Fruit fly (Drosophila melanogaster) whole organism, embryonic: Measurements from ENCODE around the gene Cypl.
A peak's percentile ranks its signal among the peaks of the same experiment; 100 is the strongest.

ENCODE experiments used
- BEAF-32 ChIP-seq: fragments of 200-800 bp; sonication (Bioruptor generic); optimal IDR thresholded peaks from 3 replicates; lab custom pipeline; 2017; ENCODE audit warnings: missing biosample characterization, missing genetic modification characterization, mild to moderate bottlenecking, moderate library complexity, missing genetic modification reagents
- CG11723 ChIP-seq: fragments of 200-800 bp; sonication (Bioruptor generic); optimal IDR thresholded peaks from 2 replicates; lab custom pipeline; 2017; ENCODE audit warnings: missing biosample characterization, mild to moderate bottlenecking, missing genetic modification characterization
- CG12219 ChIP-seq: fragments of 200-800 bp; sonication (Bioruptor generic); optimal IDR thresholded peaks from 3 replicates; lab custom pipeline; 2018; ENCODE audit warnings: missing biosample characterization, mild to moderate bottlenecking, missing genetic modification characterization
- CG12942 ChIP-seq: fragments of 200-800 bp; sonication (Bioruptor generic); optimal IDR thresholded peaks from 3 replicates; lab custom pipeline; 2016; ENCODE audit warnings: missing biosample characterization, missing genetic modification characterization
- CG15601 ChIP-seq: fragments of 200-800 bp; sonication (Bioruptor generic); optimal IDR thresholded peaks from 3 replicates; lab custom pipeline; 2019; ENCODE audit warnings: missing biosample characterization, mild to moderate bottlenecking, missing genetic modification characterization, moderate library complexity
- CG15696 ChIP-seq: fragments of 200-800 bp; sonication (Bioruptor generic); optimal IDR thresholded peaks from 2 replicates; lab custom pipeline; 2019; ENCODE audit warnings: missing biosample characterization, mild to moderate bottlenecking, missing genetic modification characterization, moderate library complexity
- CG17385 ChIP-seq: fragments of 200-800 bp; sonication (Bioruptor generic); optimal IDR thresholded peaks from 3 replicates; lab custom pipeline; 2018; ENCODE audit warnings: missing biosample characterization, mild to moderate bottlenecking, missing genetic modification characterization
- CG2889 ChIP-seq: fragments of 200-800 bp; sonication (Bioruptor generic); IDR thresholded peaks from 3 replicates; pipeline ENCODE4 v1.3.6; 2022; ENCODE audit warnings: missing biosample characterization, missing genetic modification characterization
- CG30431 ChIP-seq: fragments of 200-800 bp; sonication (Bioruptor generic); optimal IDR thresholded peaks from 2 replicates; lab custom pipeline; 2017; ENCODE audit warnings: missing biosample characterization, missing genetic modification characterization
- CG33557 ChIP-seq: fragments of 200-800 bp; sonication (Bioruptor generic); optimal IDR thresholded peaks from 2 replicates; lab custom pipeline; 2019; ENCODE audit warnings: missing biosample characterization, mild to moderate bottlenecking, missing genetic modification characterization, moderate library complexity
- CG34224 ChIP-seq: fragments of 200-800 bp; sonication (Bioruptor generic); IDR thresholded peaks from 3 replicates; pipeline ENCODE4 v1.3.6; 2022; ENCODE audit warnings: missing biosample characterization, missing genetic modification characterization; ENCODE audit not compliant: partially characterized antibody
- CG3847 ChIP-seq: fragments of 200-800 bp; sonication (Bioruptor generic); IDR thresholded peaks from 2 replicates; pipeline ENCODE4 v1.3.6; 2022; ENCODE audit warnings: missing biosample characterization, missing genetic modification characterization
- CG4730 ChIP-seq: fragments of 200-800 bp; sonication (Bioruptor generic); IDR thresholded peaks from 2 replicates; pipeline ENCODE4 v1.3.6; 2022; ENCODE audit warnings: missing biosample characterization, missing genetic modification characterization
- CG5245 ChIP-seq: fragments of 200-800 bp; sonication (Bioruptor generic); optimal IDR thresholded peaks from 3 replicates; lab custom pipeline; 2016; ENCODE audit warnings: missing biosample characterization, missing genetic modification characterization
- CG7271 ChIP-seq: fragments of 200-800 bp; sonication (Bioruptor generic); optimal IDR thresholded peaks from 2 replicates; lab custom pipeline; 2018; ENCODE audit warnings: missing biosample characterization, mild to moderate bottlenecking, missing genetic modification characterization, moderate library complexity
- CG8290 ChIP-seq, 3 experiments: fragments of 200-800 bp; sonication (Bioruptor generic); optimal IDR thresholded peaks; 2 replicates each; lab custom pipeline; 2016 to 2019; ENCODE audit warnings: missing biosample characterization in 3 of 3, missing genetic modification characterization in 3 of 3, mild to moderate bottlenecking in 2 of 3, moderate library complexity in 1 of 3
- CG8388 ChIP-seq: fragments of 200-800 bp; sonication (Bioruptor generic); optimal IDR thresholded peaks from 2 replicates; lab custom pipeline; 2019; ENCODE audit warnings: missing biosample characterization, mild to moderate bottlenecking, missing genetic modification characterization, moderate library complexity
- CG8478 ChIP-seq: fragments of >200 bp; optimal IDR thresholded peaks from 2 replicates; lab custom pipeline; 2018
- CG9215 ChIP-seq: fragments of 200-800 bp; sonication (Bioruptor generic); IDR thresholded peaks from 2 replicates; pipeline ENCODE4 v1.3.6; 2022; ENCODE audit warnings: missing biosample characterization, missing genetic modification characterization
- CrebB ChIP-seq: fragments of 200-800 bp; sonication (Bioruptor generic); optimal IDR thresholded peaks from 3 replicates; lab custom pipeline; 2018; ENCODE audit warnings: missing biosample characterization, mild to moderate bottlenecking, missing genetic modification characterization
- HmgD ChIP-seq: fragments of 200-800 bp; sonication (Bioruptor generic); optimal IDR thresholded peaks from 3 replicates; lab custom pipeline; 2016; ENCODE audit warnings: missing biosample characterization, missing genetic modification characterization
- Hr3 ChIP-seq: fragments of 200-800 bp; sonication (Bioruptor generic); optimal IDR thresholded peaks from 3 replicates; lab custom pipeline; 2016; ENCODE audit warnings: missing biosample characterization, missing genetic modification characterization
- Lpt ChIP-seq: fragments of >200 bp; optimal IDR thresholded peaks from 2 replicates; lab custom pipeline; 2018; ENCODE audit warnings: missing biosample characterization, missing genetic modification characterization
- Mad ChIP-seq: fragments of 200-800 bp; sonication (Bioruptor generic); optimal IDR thresholded peaks from 2 replicates; lab custom pipeline; 2016; ENCODE audit warnings: missing biosample characterization, missing genetic modification characterization
- Meics ChIP-seq: fragments of 200-800 bp; sonication (Bioruptor generic); optimal IDR thresholded peaks from 2 replicates; lab custom pipeline; 2017; ENCODE audit warnings: missing biosample characterization, mild to moderate bottlenecking, missing genetic modification characterization
- Oli ChIP-seq: fragments of 200-800 bp; sonication (Bioruptor generic); optimal IDR thresholded peaks from 2 replicates; lab custom pipeline; 2018; ENCODE audit warnings: missing biosample characterization, mild to moderate bottlenecking, missing genetic modification characterization, moderate library complexity
- Vsx1 ChIP-seq: fragments of 200-800 bp; sonication (Bioruptor generic); optimal IDR thresholded peaks from 2 replicates; lab custom pipeline; 2017; ENCODE audit warnings: missing biosample characterization, mild to moderate bottlenecking, missing genetic modification characterization, missing genetic modification reagents
- az2 ChIP-seq: fragments of 200-800 bp; sonication (Bioruptor generic); optimal IDR thresholded peaks from 3 replicates; lab custom pipeline; 2016; ENCODE audit warnings: missing biosample characterization, missing genetic modification characterization
- chif ChIP-seq, 2 experiments: fragments of 200-800 bp; sonication (Bioruptor generic); optimal IDR thresholded peaks; 3 replicates each; lab custom pipeline; 2016; ENCODE audit warnings: missing biosample characterization in 2 of 2, missing genetic modification characterization in 2 of 2
- ci ChIP-seq: fragments of 200-800 bp; sonication (Bioruptor generic); IDR thresholded peaks from 3 replicates; pipeline ENCODE4 v1.3.6; 2022; ENCODE audit warnings: missing biosample characterization, missing genetic modification characterization
- danr ChIP-seq: fragments of 200-800 bp; sonication (Bioruptor generic); IDR thresholded peaks from 2 replicates; pipeline ENCODE4 v1.3.6; 2022; ENCODE audit warnings: missing biosample characterization, missing genetic modification characterization
- dimm ChIP-seq: fragments of 200-800 bp; sonication (Bioruptor generic); IDR thresholded peaks from 2 replicates; pipeline ENCODE4 v1.3.6; 2022; ENCODE audit warnings: missing biosample characterization, missing genetic modification characterization
- disco-r ChIP-seq: fragments of 200-800 bp; sonication (Bioruptor generic); optimal IDR thresholded peaks from 2 replicates; lab custom pipeline; 2016; ENCODE audit warnings: missing biosample characterization, missing genetic modification characterization
- ftz-f1 ChIP-seq: fragments of 200-800 bp; sonication (Bioruptor generic); optimal IDR thresholded peaks from 2 replicates; lab custom pipeline; 2016; ENCODE audit warnings: missing biosample characterization, missing genetic modification characterization
- ham ChIP-seq: fragments of 200-800 bp; sonication (Bioruptor generic); IDR thresholded peaks from 2 replicates; pipeline ENCODE4 v1.3.6; 2022; ENCODE audit warnings: missing biosample characterization, missing genetic modification characterization
- hbn ChIP-seq: fragments of 200-800 bp; sonication (Bioruptor generic); IDR thresholded peaks from 2 replicates; pipeline ENCODE4 v1.3.6; 2022; ENCODE audit warnings: missing biosample characterization, missing genetic modification characterization; ENCODE audit not compliant: partially characterized antibody
- klu ChIP-seq: fragments of 200-800 bp; sonication (Bioruptor generic); IDR thresholded peaks from 2 replicates; pipeline ENCODE4 v1.3.6; 2022; ENCODE audit warnings: missing biosample characterization, missing genetic modification characterization
- lov ChIP-seq, 2 experiments: fragments of 200-800 bp in 1 of 2; fragments of >200 bp in 1 of 2; sonication (Bioruptor generic) in 1 of 2; IDR thresholded peaks in 1 of 2; optimal IDR thresholded peaks in 1 of 2; 2 replicates in 1 of 2; 3 replicates in 1 of 2; pipeline versions ENCODE4 v1.3.6 to Lab custom; 2017 to 2022; ENCODE audit warnings: missing biosample characterization in 1 of 2, missing genetic modification characterization in 1 of 2
- nerfin-2 ChIP-seq: fragments of 200-800 bp; sonication (Bioruptor generic); IDR thresholded peaks from 2 replicates; pipeline ENCODE4 v1.3.6; 2022; ENCODE audit warnings: missing biosample characterization, missing genetic modification characterization; ENCODE audit not compliant: partially characterized antibody
- odd ChIP-seq: fragments of 200-800 bp; sonication (Bioruptor generic); optimal IDR thresholded peaks from 2 replicates; lab custom pipeline; 2017; ENCODE audit warnings: missing biosample characterization, mild to moderate bottlenecking, missing genetic modification characterization
- p53 ChIP-seq: fragments of 200-800 bp; sonication (Bioruptor generic); optimal IDR thresholded peaks from 2 replicates; lab custom pipeline; 2016; ENCODE audit warnings: missing biosample characterization, missing genetic modification characterization
- pb ChIP-seq: fragments of 200-800 bp; sonication (Bioruptor generic); optimal IDR thresholded peaks from 3 replicates; lab custom pipeline; 2016; ENCODE audit warnings: missing biosample characterization, missing genetic modification characterization
- schlank ChIP-seq: fragments of 200-800 bp; sonication (Bioruptor generic); optimal IDR thresholded peaks from 2 replicates; lab custom pipeline; 2018; ENCODE audit warnings: missing biosample characterization, mild to moderate bottlenecking, missing genetic modification characterization
- sens ChIP-seq: fragments of 200-800 bp; sonication (Bioruptor generic); peaks from one replicate; lab custom pipeline; 2016; ENCODE audit warnings: missing biosample characterization, missing genetic modification characterization
- sens-2 ChIP-seq: fragments of 200-800 bp; sonication (Bioruptor generic); IDR thresholded peaks from 2 replicates; pipeline ENCODE4 v1.3.6; 2022; ENCODE audit warnings: missing biosample characterization, missing genetic modification characterization
- slbo ChIP-seq: fragments of 200-800 bp; sonication (Bioruptor generic); IDR thresholded peaks from 2 replicates; pipeline ENCODE4 v1.3.6; 2022; ENCODE audit warnings: missing biosample characterization, missing genetic modification characterization
- tll ChIP-seq, 2 experiments: fragments of 200-800 bp in 1 of 2; fragments of >200 bp in 1 of 2; sonication (Bioruptor generic) in 1 of 2; optimal IDR thresholded peaks; 2 replicates each; lab custom pipeline; 2017 to 2019; ENCODE audit warnings: missing biosample characterization in 2 of 2, missing genetic modification characterization in 2 of 2, mild to moderate bottlenecking in 1 of 2, moderate library complexity in 1 of 2
- toy ChIP-seq: fragments of 200-800 bp; sonication (Bioruptor generic); IDR thresholded peaks from 2 replicates; pipeline ENCODE4 v1.3.6; 2022; ENCODE audit warnings: missing biosample characterization, missing genetic modification characterization
- vvl ChIP-seq: fragments of 200-800 bp; sonication (Bioruptor generic); IDR thresholded peaks from 2 replicates; pipeline ENCODE4 v1.3.6; 2022; ENCODE audit warnings: missing biosample characterization, missing genetic modification characterization
- zfh2 ChIP-seq: fragments of 200-800 bp; sonication (Bioruptor generic); optimal IDR thresholded peaks from 2 replicates; lab custom pipeline; 2016; ENCODE audit warnings: missing biosample characterization, missing genetic modification characterization

Gene Cypl

dm6 chr3L:557294-557693 lies 14.6 kb upstream of the Cypl start (continued):
- TF ChIP-seq Meics (GFP tag; lab: Kevin White, UChicago) (no peak), BEAF-32 (GFP tag; lab: Kevin White, UChicago) (no peak), tll (GFP tag; optimal IDR thresholded peaks at IDR 0.05; lab: Kevin White, UChicago) (no peak), zfh2 (GFP tag; lab: Kevin White, UChicago) (peak; percentile 24), CG8388 (GFP tag; lab: Kevin White, UChicago) (no peak), ham (GFP tag; lab: Robert Waterston, UW) (peak; percentile 46; the same call in 1 of the 2 replicates), CG30431 (GFP tag; lab: Kevin White, UChicago) (peak; percentile 24), danr (GFP tag; lab: Robert Waterston, UW) (peak; percentile 58), ftz-f1 (no peak), dimm (0 out of 2 replicates have a peak, but pooled peaks have one; percentile 16), CG4730 (GFP tag; lab: Robert Waterston, UW) (peak; percentile 45), CG15601 (tag; lab: Kevin White, UChicago) (no peak), CG7271 (tag; lab: Kevin White, UChicago) (no peak), Oli (tag; lab: Kevin White, UChicago) (peak; percentile 46), CG11723 (GFP tag; lab: Kevin White, UChicago) (peak; percentile 9), Mad (GFP tag; lab: Kevin White, UChicago) (no peak), chif (GFP tag; optimal IDR thresholded peaks at IDR 0.05; lab: Kevin White, UChicago) (peak in 1 of 2 experiments; percentile 19), disco-r (no peak), CG8290 (GFP tag; optimal IDR thresholded peaks at IDR 0.05; lab: Kevin White, UChicago) (no peak), CG8290 (tag; optimal IDR thresholded peaks at IDR 0.05; lab: Kevin White, UChicago) (peak in 1 of 2 experiments; percentile 91), hbn (GFP tag; lab: Robert Waterston, UW) (no peak), Vsx1 (GFP tag; lab: Kevin White, UChicago) (no peak), CG2889 (GFP tag; lab: Robert Waterston, UW) (peak; percentile 60; the same call in 1 of the 3 replicates), lov (optimal IDR thresholded peaks at IDR 0.05; lab: Kevin White, UChicago) (no peak), lov (GFP tag; IDR thresholded peaks at IDR 0.05; lab: Robert Waterston, UW) (0 out of 3 replicates have a peak, but pooled peaks have one; percentile 26), Hr3 (GFP tag; lab: Kevin White, UChicago) (peak; percentile 1), CG12942 (GFP tag; lab: Kevin White, UChicago) (peak; percentile 35), CG33557 (no peak), CG5245 (GFP tag; lab: Kevin White, UChicago) (no peak), klu (GFP tag; lab: Robert Waterston, UW) (peak; percentile 40; the same call in 1 of the 2 replicates), nerfin-2 (GFP tag; lab: Robert Waterston, UW) (no peak), vvl (GFP tag; lab: Robert Waterston, UW) (peak; percentile 51; the same call in 1 of the 2 replicates), toy (GFP tag; lab: Robert Waterston, UW) (peak; percentile 42; the same call in 1 of the 2 replicates), sens (GFP tag; lab: Kevin White, UChicago) (peak; percentile 83), CrebB (tag; lab: Kevin White, UChicago) (no peak), CG17385 (GFP tag; lab: Kevin White, UChicago) (peak; percentile 38), slbo (peak; percentile 91), ci (peak; percentile 84), az2 (peak; percentile 4), CG8478 (no peak), CG15696 (tag; lab: Kevin White, UChicago) (no peak), HmgD (GFP tag; lab: Kevin White, UChicago) (no peak), pb (GFP tag; lab: Kevin White, UChicago) (no peak), odd (GFP tag; lab: Kevin White, UChicago) (peak; percentile 25), CG34224 (GFP tag; lab: Robert Waterston, UW) (no peak; the same call in 2 of the 3 replicates), p53 (GFP tag; lab: Kevin White, UChicago) (no peak), CG3847 (GFP tag; lab: Robert Waterston, UW) (peak; percentile 62), CG9215 (GFP tag; lab: Robert Waterston, UW) (peak; percentile 80), Lpt (GFP tag; lab: Kevin White, UChicago) (no peak), CG12219 (GFP tag; lab: Kevin White, UChicago) (no peak), schlank (tag; lab: Kevin White, UChicago) (peak; percentile 37), sens-2 (GFP tag; lab: Robert Waterston, UW) (no peak)
